Worm (Caenorhabditis elegans): ENCODE results near the gene F36A4.3.

F36A4.3 gene

DNA sequence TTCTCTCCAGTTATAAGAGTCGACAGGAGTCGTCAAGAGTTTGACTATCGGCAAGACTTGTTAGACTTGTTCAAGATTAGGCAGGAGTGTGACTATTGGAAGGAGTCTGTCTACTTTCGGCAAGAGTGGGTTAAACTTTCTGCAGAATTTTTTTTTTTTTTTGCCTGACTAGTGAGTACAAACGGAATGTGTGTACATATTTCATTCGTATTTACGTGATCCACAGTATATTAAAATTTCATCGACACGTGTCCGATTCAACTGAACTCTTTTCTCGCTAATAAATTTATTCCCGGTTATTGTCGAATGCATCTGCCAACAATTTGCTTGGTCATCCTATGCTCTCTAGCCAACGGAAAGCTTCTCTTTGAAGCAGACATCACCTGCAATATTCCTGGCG lies 2.8 kb downstream of the F36A4.3 start, which contains the start of gene F36A4.1:
F36A4.1 (plus strand) TSS at position 301 of the 400 bp plus-strand sequence.
- TF ChIP-seq pax-1 (tag; optimal IDR thresholded peaks at IDR 0.05) (no peak), pag-3 (tag; optimal IDR thresholded peaks at IDR 0.05; ENCODE audit: borderline replicate concordance) (no peak), F13H6.1 (tag; optimal IDR thresholded peaks at IDR 0.05) (no peak), ama-1 (optimal IDR thresholded peaks at IDR 0.05) (no peak), hlh-8 (tag; optimal IDR thresholded peaks at IDR 0.05) (no peak), ceh-48 (tag; optimal IDR thresholded peaks at IDR 0.05) (no peak), nfya-1 (tag; optimal IDR thresholded peaks at IDR 0.05) (no peak), ceh-30 (tag; optimal IDR thresholded peaks at IDR 0.05) (no peak), unc-86 (tag; optimal IDR thresholded peaks at IDR 0.05) (no peak), hlh-6 (tag; optimal IDR thresholded peaks at IDR 0.05) (no peak), ceh-9 (tag; optimal IDR thresholded peaks at IDR 0.05) (no peak), che-1 (tag; optimal IDR thresholded peaks at IDR 0.05) (no peak), pros-1 (tag; optimal IDR thresholded peaks at IDR 0.05) (no peak), C38D4.7 (GFP tag; optimal IDR thresholded peaks at IDR 0.05) (no peak), hlh-13 (GFP tag; optimal IDR thresholded peaks at IDR 0.05) (no peak), lim-6 (tag; optimal IDR thresholded peaks at IDR 0.05) (no peak), gmeb-2 (tag; optimal IDR thresholded peaks at IDR 0.05) (no peak), Y22D7AL.16 (tag; optimal IDR thresholded peaks at IDR 0.05) (no peak), C08G9.2 (tag; optimal IDR thresholded peaks at IDR 0.05) (no peak), elt-2 (tag; optimal IDR thresholded peaks at IDR 0.05) (no peak)

ce11 chrIV:4277694-4278093 lies 8.3 kb downstream of the F36A4.3 start, which contains the start of gene nhr-78:
nhr-78 (minus strand) TSS chrIV:4277875.
- TF ChIP-seq sox-4 (tag; optimal IDR thresholded peaks at IDR 0.05), result no peak

- no peak for TF ChIP-seq sdc-2 (tag; optimal IDR thresholded peaks at IDR 0.05)
- no peak for TF ChIP-seq fkh-10 (GFP tag; optimal IDR thresholded peaks at IDR 0.05)
- TF ChIP-seq ceh-24 (tag; optimal IDR thresholded peaks at IDR 0.05), result no peak
- no peak for TF ChIP-seq mec-3 (tag; optimal IDR thresholded peaks at IDR 0.05; ENCODE audit: borderline replicate concordance)
- no peak for TF ChIP-seq syd-9 (tag; optimal IDR thresholded peaks at IDR 0.05)
- TF ChIP-seq ceh-2 (tag; optimal IDR thresholded peaks at IDR 0.05), result no peak
- no peak for TF ChIP-seq Y22D7AL.16 (tag; optimal IDR thresholded peaks at IDR 0.05)
- no peak for TF ChIP-seq pros-1 (tag; optimal IDR thresholded peaks at IDR 0.05)
- TF ChIP-seq ztf-16 (tag; optimal IDR thresholded peaks at IDR 0.05), result no peak
These were observed 14.6 kb downstream of the F36A4.3 start, which contains the start of gene F15E6.6 for ce11 chrIV:4284020-4284419. F15E6.6 (minus strand) TSS chrIV:4284120.

- TF ChIP-seq elt-2 (tag; optimal IDR thresholded peaks at IDR 0.05) (peak; percentile 42), ceh-14 (tag; optimal IDR thresholded peaks at IDR 0.05) (no peak)
These were observed 15.6 kb downstream of the F36A4.3 start for ce11 chrIV:4284989-4285388.

DNA sequence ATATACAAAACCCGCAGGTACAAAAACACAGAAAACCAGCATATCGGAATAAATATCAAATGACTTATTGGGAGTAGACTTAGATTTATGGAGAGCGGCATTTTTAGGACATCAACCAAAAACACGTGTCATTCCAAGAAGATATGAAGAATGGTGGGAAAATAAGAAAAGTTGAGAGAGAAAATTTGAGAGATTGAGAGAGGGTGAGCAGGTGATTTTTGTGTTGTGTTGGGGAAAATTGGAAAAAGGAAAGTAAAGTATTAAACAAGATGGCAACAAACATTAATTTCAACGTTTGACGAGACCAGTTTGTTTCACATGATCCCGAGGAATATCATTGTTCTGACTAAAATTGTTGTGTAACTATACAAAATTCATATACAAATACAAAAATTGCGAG lies 18.9 kb downstream of the F36A4.3 start, which contains the start of gene srv-4:
srv-4 (minus strand) TSS at position 101 of the 400 bp plus-strand sequence.
- TF ChIP-seq npax-4 (tag; optimal IDR thresholded peaks at IDR 0.05), result no peak
- no peak for TF ChIP-seq pax-1 (tag; optimal IDR thresholded peaks at IDR 0.05)
- no peak for TF ChIP-seq ceh-9 (tag; optimal IDR thresholded peaks at IDR 0.05)
- no peak for TF ChIP-seq fax-1 (tag; optimal IDR thresholded peaks at IDR 0.05)
- no peak for TF ChIP-seq ceh-24 (tag; optimal IDR thresholded peaks at IDR 0.05)
- TF ChIP-seq pag-3 (tag; optimal IDR thresholded peaks at IDR 0.05; ENCODE audit: borderline replicate concordance), result no peak
- TF ChIP-seq hlh-15 (tag; optimal IDR thresholded peaks at IDR 0.05), result no peak
- no peak for TF ChIP-seq zip-5 (tag; optimal IDR thresholded peaks at IDR 0.05)
- TF ChIP-seq ceh-31 (tag; optimal IDR thresholded peaks at IDR 0.05), result no peak
- no peak for TF ChIP-seq hlh-13 (GFP tag; optimal IDR thresholded peaks at IDR 0.05)

DNA sequence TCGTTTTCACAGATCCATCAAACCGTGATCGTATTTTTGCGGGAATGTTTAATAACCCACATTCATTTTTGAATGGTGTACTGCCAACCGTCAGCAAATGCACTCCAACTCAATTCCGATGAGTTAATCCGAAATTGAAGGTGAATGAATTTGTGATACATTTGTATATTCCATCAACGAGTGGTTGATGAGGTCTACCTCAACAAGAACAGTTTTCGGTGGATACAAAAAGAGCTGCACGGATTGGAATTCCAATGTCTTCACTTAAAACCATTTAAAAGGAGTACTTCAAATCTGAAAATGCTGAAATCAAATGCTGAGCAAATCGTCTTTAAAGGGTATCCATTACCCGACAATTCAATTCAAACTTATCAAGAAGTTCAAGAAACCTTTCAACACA lies 19.9 kb downstream of the F36A4.3 start, which contains the start of gene F15E6.5:
F15E6.5 (plus strand) TSS at position 301 of the 400 bp plus-strand sequence.
- TF ChIP-seq hlh-8 (tag; optimal IDR thresholded peaks at IDR 0.05), result no peak
- TF ChIP-seq dve-1 (tag; optimal IDR thresholded peaks at IDR 0.05), result no peak
- TF ChIP-seq dmd-4 (tag; optimal IDR thresholded peaks at IDR 0.05; ENCODE audit: borderline replicate concordance), result no peak
- TF ChIP-seq ceh-45 (GFP tag; IDR thresholded peaks at IDR 0.05), result no peak
- TF ChIP-seq ceh-18 (tag; optimal IDR thresholded peaks at IDR 0.05), result no peak

Measured in whole organism, late embryonic.